Worm (Caenorhabditis elegans) whole organism, young adult: ENCODE results near the gene fbxa-26.

ENCODE experiments used
- B0035.1 ChIP-seq: sonication (generic microtip); optimal IDR thresholded peaks from 2 replicates; lab custom pipeline; 2016; ENCODE audit warnings: missing genetic modification characterization, mild to moderate bottlenecking, missing compliant biosample characterization, missing genotype, missing genetic modification reagents
- D2030.7 ChIP-seq: fragments of 200-800 bp; sonication (Bioruptor generic); IDR thresholded peaks from 2 replicates; pipeline ENCODE4 v1.3.6; 2022; ENCODE audit warnings: missing genetic modification reagents, missing genetic modification characterization, missing compliant biosample characterization
- F23B12.7 ChIP-seq: sonication (generic microtip); optimal IDR thresholded peaks from 2 replicates; lab custom pipeline; 2017; ENCODE audit warnings: missing genetic modification characterization, mild to moderate bottlenecking, missing compliant biosample characterization, antibody characterized with exemption, moderate library complexity; ENCODE audit not compliant: insufficient read depth
- F49E8.2 ChIP-seq: sonication (generic microtip); optimal IDR thresholded peaks from 3 replicates; lab custom pipeline; 2017; ENCODE audit warnings: missing genetic modification characterization, mild to moderate bottlenecking, missing compliant biosample characterization, antibody characterized with exemption, moderate library complexity; ENCODE audit not compliant: insufficient read depth
- F55B11.4 ChIP-seq: sonication (generic microtip); optimal IDR thresholded peaks from 2 replicates; lab custom pipeline; 2016; ENCODE audit warnings: missing compliant biosample characterization, missing genetic modification characterization, borderline replicate concordance; ENCODE audit not compliant: insufficient read depth
- F57A8.1 ChIP-seq: fragments of 200-800 bp; sonication (Bioruptor generic); optimal IDR thresholded peaks from 2 replicates; lab custom pipeline; 2018; ENCODE audit warnings: mild to moderate bottlenecking, missing genetic modification characterization, moderate library complexity, missing compliant biosample characterization
- F57C9.4 ChIP-seq: sonication (generic microtip); optimal IDR thresholded peaks from 2 replicates; lab custom pipeline; 2017; ENCODE audit warnings: mild to moderate bottlenecking, missing genetic modification characterization, missing compliant biosample characterization
- T26A5.8 ChIP-seq: sonication (generic microtip); optimal IDR thresholded peaks from 2 replicates; lab custom pipeline; 2016; ENCODE audit warnings: missing genetic modification characterization, missing compliant biosample characterization
- Y56A3A.18 ChIP-seq: fragments of 200-800 bp; sonication (Bioruptor generic); IDR thresholded peaks from 2 replicates; pipeline ENCODE4 v1.3.6; 2022; ENCODE audit warnings: missing genetic modification reagents, missing genetic modification characterization, missing compliant biosample characterization
- Y67H2A.10 ChIP-seq: fragments of 200-800 bp; sonication (Bioruptor generic); conservative IDR thresholded peaks from 2 replicates; pipeline ENCODE4 v1.3.6; 2022; ENCODE audit warnings: missing genetic modification reagents, missing genetic modification characterization, missing compliant biosample characterization
- ZK185.1 ChIP-seq: sonication (generic microtip); optimal IDR thresholded peaks from 2 replicates; lab custom pipeline; 2016; ENCODE audit warnings: mild to moderate bottlenecking, missing genetic modification characterization, missing compliant biosample characterization; ENCODE audit not compliant: poor library complexity, severe bottlenecking
- ama-1 ChIP-seq, 3 experiments: fragments of 150-350 bp in 1 of 3; sonication (generic microtip) in 2 of 3; optimal IDR thresholded peaks; 2 replicates each; lab custom pipeline; 2014 to 2018; ENCODE audit warnings: missing biosample characterization in 2 of 3, missing genetic modification characterization in 2 of 3, missing genetic modification reagents in 2 of 3
- aptf-3 ChIP-seq: fragments of 200-800 bp; sonication (Bioruptor generic); IDR thresholded peaks from 2 replicates; pipeline ENCODE4 v1.3.6; 2022; ENCODE audit warnings: missing genetic modification characterization, missing compliant biosample characterization
- athp-1 ChIP-seq: sonication (generic microtip); optimal IDR thresholded peaks from 2 replicates; lab custom pipeline; 2017; ENCODE audit warnings: mild to moderate bottlenecking, missing genetic modification characterization, missing compliant biosample characterization
- attf-5 ChIP-seq: fragments of 200-800 bp; sonication (Bioruptor generic); optimal IDR thresholded peaks from 2 replicates; lab custom pipeline; 2018; ENCODE audit warnings: mild to moderate bottlenecking, missing genetic modification characterization, missing compliant biosample characterization
- ceh-79 ChIP-seq: sonication (generic microtip); optimal IDR thresholded peaks from 2 replicates; lab custom pipeline; 2017; ENCODE audit warnings: mild to moderate bottlenecking, missing genetic modification characterization, missing compliant biosample characterization
- ceh-91 ChIP-seq: fragments of 200-800 bp; sonication (Bioruptor generic); IDR thresholded peaks from 2 replicates; pipeline ENCODE4 v1.3.6; 2022; ENCODE audit warnings: missing genetic modification reagents, missing genetic modification characterization, missing compliant biosample characterization
- chd-7 ChIP-seq: sonication (generic microtip); optimal IDR thresholded peaks from 2 replicates; lab custom pipeline; 2016; ENCODE audit warnings: mild to moderate bottlenecking, missing genetic modification characterization, moderate library complexity, missing compliant biosample characterization
- dpl-1 ChIP-seq: fragments of 150-350 bp; optimal IDR thresholded peaks from 2 replicates; lab custom pipeline; 2014; ENCODE audit warnings: missing biosample characterization, missing genetic modification reagents, missing genetic modification characterization
- efl-1 ChIP-seq: fragments of 150-350 bp; optimal IDR thresholded peaks from 2 replicates; lab custom pipeline; 2014; ENCODE audit warnings: missing biosample characterization, missing genetic modification reagents, missing genetic modification characterization
- egl-18 ChIP-seq: fragments of 200-800 bp; sonication (Bioruptor generic); IDR thresholded peaks from 2 replicates; pipeline ENCODE4 v1.3.6; 2022; ENCODE audit warnings: missing genetic modification reagents, missing genetic modification characterization, missing compliant biosample characterization
- ekl-4 ChIP-seq: fragments of 200-800 bp; sonication (Bioruptor generic); IDR thresholded peaks from 2 replicates; pipeline ENCODE4 v1.3.6; 2022; ENCODE audit warnings: missing genetic modification reagents, missing genetic modification characterization, missing compliant biosample characterization
- gei-17 ChIP-seq: fragments of 200-800 bp; sonication (Bioruptor generic); optimal IDR thresholded peaks from 2 replicates; lab custom pipeline; 2018; ENCODE audit warnings: mild to moderate bottlenecking, missing genetic modification characterization, missing compliant biosample characterization
- hmg-1.2 ChIP-seq: fragments of 200-800 bp; sonication (Bioruptor generic); IDR thresholded peaks from 2 replicates; pipeline ENCODE4 v1.3.6; 2022; ENCODE audit warnings: missing genetic modification reagents, missing genetic modification characterization, missing compliant biosample characterization
- hmg-20 ChIP-seq: fragments of 200-800 bp; sonication (Bioruptor generic); IDR thresholded peaks from 2 replicates; pipeline ENCODE4 v1.3.6; 2022; ENCODE audit warnings: missing genetic modification reagents, missing genetic modification characterization, missing compliant biosample characterization
- lin-35 ChIP-seq, 3 experiments: fragments of 150-350 bp in 2 of 3; sonication (generic microtip) in 1 of 3; optimal IDR thresholded peaks; 2 replicates each; lab custom pipeline; 2014 to 2018; ENCODE audit warnings: missing biosample characterization in 3 of 3, missing genetic modification characterization in 3 of 3, missing genetic modification reagents in 3 of 3
- lin-40 ChIP-seq: sonication (generic microtip); optimal IDR thresholded peaks from 2 replicates; lab custom pipeline; 2016; ENCODE audit warnings: missing genetic modification characterization, mild to moderate bottlenecking, missing compliant biosample characterization, missing genotype, missing genetic modification reagents
- lin-54 ChIP-seq: fragments of 200-800 bp; sonication (Bioruptor generic); optimal IDR thresholded peaks from 2 replicates; lab custom pipeline; 2018; ENCODE audit warnings: mild to moderate bottlenecking, missing genetic modification characterization, missing compliant biosample characterization
- madf-8 ChIP-seq: fragments of 200-800 bp; sonication (Bioruptor generic); conservative IDR thresholded peaks from 2 replicates; pipeline ENCODE4 v1.3.6; 2022; ENCODE audit warnings: missing genetic modification reagents, missing genetic modification characterization, missing compliant biosample characterization
- mcd-1 ChIP-seq: fragments of 200-800 bp; sonication (Bioruptor generic); IDR thresholded peaks from 2 replicates; pipeline ENCODE4 v1.3.6; 2022; ENCODE audit warnings: missing genetic modification reagents, missing genetic modification characterization, missing compliant biosample characterization
- nfya-2 ChIP-seq: fragments of 200-800 bp; sonication (Bioruptor generic); IDR thresholded peaks from 2 replicates; pipeline ENCODE4 v1.3.6; 2022; ENCODE audit warnings: missing genetic modification reagents, missing genetic modification characterization, missing compliant biosample characterization
- nhr-120 ChIP-seq: fragments of 200-800 bp; sonication (Bioruptor generic); IDR thresholded peaks from 2 replicates; pipeline ENCODE4 v1.3.6; 2022; ENCODE audit warnings: missing genetic modification characterization, missing compliant biosample characterization
- nhr-27 ChIP-seq: fragments of 200-800 bp; sonication (Bioruptor generic); optimal IDR thresholded peaks from 2 replicates; lab custom pipeline; 2018; ENCODE audit warnings: mild to moderate bottlenecking, missing genetic modification characterization, moderate library complexity, missing compliant biosample characterization
- nhr-80 ChIP-seq: sonication (generic microtip); optimal IDR thresholded peaks from 2 replicates; lab custom pipeline; 2016; ENCODE audit warnings: missing genetic modification characterization, missing compliant biosample characterization
- pha-4 ChIP-seq: fragments of 150-350 bp; sonication (generic microtip); optimal IDR thresholded peaks from 2 replicates; lab custom pipeline; 2014; ENCODE audit warnings: missing biosample characterization, missing genetic modification reagents, missing genetic modification characterization
- rcor-1 ChIP-seq: fragments of 200-800 bp; sonication (Bioruptor generic); IDR thresholded peaks from 2 replicates; pipeline ENCODE4 v1.3.6; 2022; ENCODE audit warnings: missing genetic modification reagents, missing genetic modification characterization, missing compliant biosample characterization
- sdz-38 ChIP-seq: sonication (generic microtip); optimal IDR thresholded peaks from 2 replicates; lab custom pipeline; 2016; ENCODE audit warnings: missing genotype, missing genetic modification characterization, missing compliant biosample characterization
- tbx-9 ChIP-seq: sonication (generic microtip); optimal IDR thresholded peaks from 2 replicates; lab custom pipeline; 2016; ENCODE audit warnings: borderline replicate concordance, missing genetic modification characterization, inconsistent platforms, missing compliant biosample characterization
- tlf-1 ChIP-seq: fragments of 200-800 bp; sonication (Bioruptor generic); optimal IDR thresholded peaks from 2 replicates; lab custom pipeline; 2018; ENCODE audit warnings: mild to moderate bottlenecking, missing genetic modification characterization, missing compliant biosample characterization
- ztf-22 ChIP-seq: fragments of 200-800 bp; sonication (Bioruptor generic); optimal IDR thresholded peaks from 2 replicates; lab custom pipeline; 2018; ENCODE audit warnings: mild to moderate bottlenecking, missing genetic modification characterization, moderate library complexity, missing compliant biosample characterization
- ztf-26 ChIP-seq: sonication (generic microtip); optimal IDR thresholded peaks from 2 replicates; lab custom pipeline; 2017; ENCODE audit warnings: missing genetic modification characterization, missing compliant biosample characterization

Gene fbxa-26

ce11 chrIII:1350745-1351144 lies 8.4 kb upstream of the fbxa-26 start, which contains the start of gene Y82E9BL.3:
Gene Y82E9BL.3 (minus strand): TSS chrIII:1350845.
- TF ChIP-seq lin-35 (GFP tag; optimal IDR thresholded peaks at IDR 0.05; lab: Kevin White, UChicago) (no peak), hmg-20 (GFP tag; lab: Robert Waterston, UW) (no peak), rcor-1 (GFP tag; lab: Robert Waterston, UW) (no peak), ekl-4 (GFP tag; lab: Robert Waterston, UW) (no peak), sdz-38 (tag; lab: Kevin White, UChicago) (no peak), nfya-2 (GFP tag; lab: Robert Waterston, UW) (no peak), ZK185.1 (no peak), attf-5 (GFP tag; lab: Kevin White, UChicago) (no peak), madf-8 (GFP tag; lab: Robert Waterston, UW) (no peak), nhr-27 (tag; lab: Kevin White, UChicago) (no peak), dpl-1 (GFP tag; lab: Kevin White, UChicago) (no peak), lin-40 (no peak), F23B12.7 (tag; lab: Kevin White, UChicago) (no peak), ceh-91 (GFP tag; lab: Robert Waterston, UW) (no peak), egl-18 (GFP tag; lab: Robert Waterston, UW) (no peak), mcd-1 (no peak), Y67H2A.10 (GFP tag; lab: Robert Waterston, UW) (no peak), T26A5.8 (tag; lab: Kevin White, UChicago) (no peak), B0035.1 (no peak), hmg-1.2 (no peak)

- peak; percentile 15 for TF ChIP-seq nhr-80 (tag; lab: Kevin White, UChicago)
- no peak for TF ChIP-seq egl-18 (GFP tag; lab: Robert Waterston, UW)
Observed at ce11 chrIII:1349313-1349712, 7.0 kb upstream of the fbxa-26 start, which contains the start of gene fbxa-25. Gene fbxa-25 (minus strand): TSS chrIII:1349450.

ce11 chrIII:1347539-1347938 lies 5.2 kb upstream of the fbxa-26 start, which contains the start of gene Y82E9BL.5:
Gene Y82E9BL.5 (minus strand): TSS chrIII:1347639.
- no peak for TF ChIP-seq dpl-1 (GFP tag; lab: Kevin White, UChicago)
- TF ChIP-seq F55B11.4 (tag; lab: Kevin White, UChicago), result no peak
- TF ChIP-seq nhr-27 (tag; lab: Kevin White, UChicago), result no peak
- no peak for TF ChIP-seq nhr-120 (GFP tag; lab: Robert Waterston, UW)
- no peak for TF ChIP-seq aptf-3 (GFP tag; lab: Robert Waterston, UW)
- TF ChIP-seq pha-4 (tag; lab: Kevin White, UChicago), result no peak
- no peak for TF ChIP-seq gei-17 (GFP tag; lab: Kevin White, UChicago)
- TF ChIP-seq ztf-22, result no peak
- TF ChIP-seq efl-1 (GFP tag; lab: Kevin White, UChicago), result no peak
- TF ChIP-seq F57C9.4, result no peak
- no peak for TF ChIP-seq ceh-79 (tag; lab: Kevin White, UChicago)
- no peak for TF ChIP-seq D2030.7 (GFP tag; lab: Robert Waterston, UW)
- TF ChIP-seq tbx-9 (tag; lab: Kevin White, UChicago), result no peak
- no peak for TF ChIP-seq athp-1 (tag; lab: Kevin White, UChicago)
- no peak for TF ChIP-seq mcd-1

ce11 chrIII:1347003-1347402 lies 4.7 kb upstream of the fbxa-26 start:
- no peak for TF ChIP-seq chd-7 (tag; lab: Kevin White, UChicago)
- no peak for TF ChIP-seq F57A8.1 (GFP tag; lab: Kevin White, UChicago)
- no peak for TF ChIP-seq ztf-26 (tag; lab: Kevin White, UChicago)
- no peak for TF ChIP-seq Y56A3A.18 (GFP tag; lab: Robert Waterston, UW)
- no peak for TF ChIP-seq nfya-2 (GFP tag; lab: Robert Waterston, UW)
- TF ChIP-seq ama-1 (optimal IDR thresholded peaks at IDR 0.05; lab: Kevin White, UChicago), result no peak
- TF ChIP-seq ama-1 (GFP tag; optimal IDR thresholded peaks at IDR 0.05; lab: Kevin White, UChicago), result no peak
- no peak for TF ChIP-seq efl-1 (GFP tag; lab: Kevin White, UChicago)
- no peak for TF ChIP-seq tlf-1 (GFP tag; lab: Kevin White, UChicago)
- no peak for TF ChIP-seq lin-54 (GFP tag; lab: Kevin White, UChicago)
- TF ChIP-seq F23B12.7 (tag; lab: Kevin White, UChicago), result no peak
- TF ChIP-seq F49E8.2 (tag; lab: Kevin White, UChicago), result no peak
